Worm (Caenorhabditis elegans) whole organism, L3 larva: Measurements from ENCODE around the gene nspb-2.

Source experiments
- R02D3.7 ChIP-seq: fragments of 150-350 bp; optimal IDR thresholded peaks from 2 replicates; lab custom pipeline; 2014; ENCODE audit warnings: missing biosample characterization, missing genetic modification characterization
- ZK546.5 ChIP-seq: sonication (generic microtip); optimal IDR thresholded peaks from 2 replicates; lab custom pipeline; 2017; ENCODE audit warnings: missing biosample characterization, missing genetic modification characterization
- aly-2 ChIP-seq: fragments of 150-350 bp; optimal IDR thresholded peaks from 2 replicates; lab custom pipeline; 2014; ENCODE audit warnings: missing biosample characterization, missing genetic modification characterization
- ceh-28 ChIP-seq: fragments of 150-350 bp; optimal IDR thresholded peaks from 2 replicates; lab custom pipeline; 2014; ENCODE audit warnings: missing biosample characterization, missing genetic modification reagents, missing genetic modification characterization
- ceh-82 ChIP-seq: fragments of 150-350 bp; optimal IDR thresholded peaks from 2 replicates; lab custom pipeline; 2014; ENCODE audit warnings: missing biosample characterization, missing genetic modification characterization
- ceh-9 ChIP-seq: sonication (generic microtip); optimal IDR thresholded peaks from 2 replicates; lab custom pipeline; 2018; ENCODE audit warnings: missing biosample characterization, missing genetic modification characterization
- daf-12 ChIP-seq: fragments of 150-350 bp; optimal IDR thresholded peaks from 2 replicates; lab custom pipeline; 2014; ENCODE audit warnings: missing biosample characterization, missing genetic modification reagents, missing genetic modification characterization
- egl-27 ChIP-seq: sonication (generic microtip); optimal IDR thresholded peaks from 4 replicates; lab custom pipeline; 2017; ENCODE audit warnings: missing biosample characterization, missing genetic modification reagents, missing genetic modification characterization
- egl-5 ChIP-seq: fragments of 150-350 bp; optimal IDR thresholded peaks from 2 replicates; lab custom pipeline; 2017; ENCODE audit warnings: missing biosample characterization, missing genetic modification reagents, missing genetic modification characterization, inconsistent platforms
- elt-1 ChIP-seq: fragments of 150-350 bp; optimal IDR thresholded peaks from 2 replicates; lab custom pipeline; 2014; ENCODE audit warnings: missing biosample characterization, missing genetic modification characterization
- elt-2 ChIP-seq: sonication (generic microtip); optimal IDR thresholded peaks from 2 replicates; lab custom pipeline; 2016; ENCODE audit warnings: missing genetic modification reagents, mild to moderate bottlenecking, missing genetic modification characterization, missing compliant biosample characterization
- elt-3 ChIP-seq, 3 experiments: fragments of 150-350 bp in 1 of 3; sonication (generic microtip) in 2 of 3; optimal IDR thresholded peaks; 2 replicates in 2 of 3; 4 replicates in 1 of 3; lab custom pipeline; 2014 to 2017; ENCODE audit warnings: missing biosample characterization in 3 of 3, missing genetic modification characterization in 3 of 3
- eor-1 ChIP-seq, 2 experiments: fragments of 150-350 bp; optimal IDR thresholded peaks; 2 replicates each; lab custom pipeline; 2014 to 2018; ENCODE audit warnings: missing biosample characterization in 2 of 2, missing genetic modification characterization in 2 of 2
- fkh-10 ChIP-seq: sonication (generic microtip); optimal IDR thresholded peaks from 2 replicates; lab custom pipeline; 2017; ENCODE audit warnings: missing biosample characterization, missing genetic modification reagents, missing genetic modification characterization
- fkh-2 ChIP-seq: fragments of 150-350 bp; optimal IDR thresholded peaks from 2 replicates; lab custom pipeline; 2014; ENCODE audit warnings: missing biosample characterization, missing genetic modification reagents, missing genetic modification characterization
- fos-1 ChIP-seq: fragments of 150-350 bp; optimal IDR thresholded peaks from 2 replicates; lab custom pipeline; 2014; ENCODE audit warnings: missing biosample characterization, missing genetic modification characterization
- hmg-11 ChIP-seq: sonication (generic microtip); optimal IDR thresholded peaks from 2 replicates; lab custom pipeline; 2016; ENCODE audit warnings: missing genetic modification characterization, missing compliant biosample characterization
- jun-1 ChIP-seq: fragments of 150-350 bp; optimal IDR thresholded peaks from 2 replicates; lab custom pipeline; 2014; ENCODE audit warnings: missing biosample characterization, missing genetic modification reagents, missing genetic modification characterization
- lin-15B ChIP-seq: fragments of 150-350 bp; optimal IDR thresholded peaks from 2 replicates; lab custom pipeline; 2014; ENCODE audit warnings: missing biosample characterization, missing genetic modification characterization
- lin-39 ChIP-seq: fragments of 150-350 bp; optimal IDR thresholded peaks from 2 replicates; lab custom pipeline; 2018; ENCODE audit warnings: missing biosample characterization, missing genetic modification reagents, missing genetic modification characterization
- lsy-12 ChIP-seq: sonication (generic microtip); optimal IDR thresholded peaks from 2 replicates; lab custom pipeline; 2016; ENCODE audit warnings: mild to moderate bottlenecking, missing genetic modification characterization, missing compliant biosample characterization
- mdl-1 ChIP-seq: fragments of 150-350 bp; optimal IDR thresholded peaks from 2 replicates; lab custom pipeline; 2014; ENCODE audit warnings: missing biosample characterization, missing genetic modification characterization
- mml-1 ChIP-seq: fragments of 150-350 bp; sonication (generic microtip); optimal IDR thresholded peaks from 3 replicates; lab custom pipeline; 2014; ENCODE audit warnings: missing biosample characterization, missing genetic modification characterization
- nfya-1 ChIP-seq: sonication (generic microtip); optimal IDR thresholded peaks from 2 replicates; lab custom pipeline; 2017; ENCODE audit warnings: missing genetic modification characterization, mild to moderate bottlenecking, missing compliant biosample characterization, antibody characterized with exemption, moderate library complexity; ENCODE audit not compliant: insufficient read depth
- nhr-11 ChIP-seq: fragments of 150-350 bp; optimal IDR thresholded peaks from 2 replicates; lab custom pipeline; 2014; ENCODE audit warnings: missing biosample characterization, missing genetic modification characterization
- nhr-12 ChIP-seq: fragments of 150-350 bp; optimal IDR thresholded peaks from 2 replicates; lab custom pipeline; 2014; ENCODE audit warnings: missing biosample characterization, missing genetic modification characterization
- nhr-23 ChIP-seq: fragments of 150-350 bp; optimal IDR thresholded peaks from 2 replicates; lab custom pipeline; 2014; ENCODE audit warnings: missing biosample characterization, missing genetic modification reagents, missing genetic modification characterization
- nhr-237 ChIP-seq: fragments of 150-350 bp; optimal IDR thresholded peaks from 2 replicates; lab custom pipeline; 2014; ENCODE audit warnings: missing biosample characterization, missing genetic modification characterization
- nhr-25 ChIP-seq: sonication (generic microtip); optimal IDR thresholded peaks from 2 replicates; lab custom pipeline; 2017; ENCODE audit warnings: missing biosample characterization, missing genetic modification characterization
- nhr-28 ChIP-seq: fragments of 150-350 bp; optimal IDR thresholded peaks from 2 replicates; lab custom pipeline; 2014; ENCODE audit warnings: missing biosample characterization, missing genetic modification characterization
- nhr-43 ChIP-seq: sonication (generic microtip); optimal IDR thresholded peaks from 2 replicates; lab custom pipeline; 2016; ENCODE audit warnings: mild to moderate bottlenecking, missing genetic modification characterization, missing compliant biosample characterization; ENCODE audit not compliant: poor library complexity, severe bottlenecking
- nhr-67 ChIP-seq: fragments of 150-350 bp; optimal IDR thresholded peaks from 2 replicates; lab custom pipeline; 2014; ENCODE audit warnings: missing biosample characterization, missing genetic modification characterization
- nhr-76 ChIP-seq: fragments of 150-350 bp; sonication (generic microtip); optimal IDR thresholded peaks from 5 replicates; lab custom pipeline; 2014; ENCODE audit warnings: missing biosample characterization, missing genetic modification characterization
- nhr-77 ChIP-seq: fragments of 150-350 bp; optimal IDR thresholded peaks from 2 replicates; lab custom pipeline; 2014; ENCODE audit warnings: missing biosample characterization, missing genetic modification characterization
- pha-4 ChIP-seq: fragments of 150-350 bp; optimal IDR thresholded peaks from 2 replicates; lab custom pipeline; 2014; ENCODE audit warnings: missing biosample characterization, missing genetic modification reagents, missing genetic modification characterization
- pqm-1 ChIP-seq: fragments of 150-350 bp; optimal IDR thresholded peaks from 2 replicates; lab custom pipeline; 2017; ENCODE audit warnings: missing biosample characterization, missing genetic modification characterization, inconsistent platforms
- sea-2 ChIP-seq: fragments of 150-350 bp; sonication (generic microtip); optimal IDR thresholded peaks from 4 replicates; lab custom pipeline; 2014; ENCODE audit warnings: missing biosample characterization, missing genetic modification reagents, missing genetic modification characterization
- skn-1 ChIP-seq: fragments of 150-350 bp; optimal IDR thresholded peaks from 2 replicates; lab custom pipeline; 2014; ENCODE audit warnings: missing biosample characterization, missing genetic modification characterization
- snpc-4 ChIP-seq: fragments of 150-350 bp; optimal IDR thresholded peaks from 2 replicates; lab custom pipeline; 2014; ENCODE audit warnings: missing biosample characterization, missing genetic modification characterization
- tbx-2 ChIP-seq: sonication (generic microtip); optimal IDR thresholded peaks from 2 replicates; lab custom pipeline; 2016; ENCODE audit warnings: mild to moderate bottlenecking, missing genetic modification characterization, missing compliant biosample characterization
- unc-39 ChIP-seq: sonication (generic microtip); optimal IDR thresholded peaks from 4 replicates; lab custom pipeline; 2017; ENCODE audit warnings: missing biosample characterization, missing genetic modification characterization
- unc-62 ChIP-seq: fragments of 150-350 bp; sonication (generic microtip); optimal IDR thresholded peaks from 4 replicates; lab custom pipeline; 2014; ENCODE audit warnings: missing biosample characterization, missing genetic modification reagents, missing genetic modification characterization
- zag-1 ChIP-seq: fragments of 150-350 bp; optimal IDR thresholded peaks from 2 replicates; lab custom pipeline; 2014; ENCODE audit warnings: missing biosample characterization, missing genetic modification characterization
- ztf-4 ChIP-seq: fragments of 150-350 bp; optimal IDR thresholded peaks from 2 replicates; lab custom pipeline; 2014; ENCODE audit warnings: missing biosample characterization, missing genetic modification characterization

The nspb-2 gene

ce11 chrIV:6577914-6578313 is 13.6 kb upstream of the nspb-2 start, which contains the start of gene C43G2.3:
Gene C43G2.3 (plus strand): TSS chrIV:6578214.
- no peak for TF ChIP-seq nhr-28 (tag; lab: Kevin White, UChicago)
- TF ChIP-seq nhr-43 (tag; lab: Kevin White, UChicago) = no peak
- TF ChIP-seq aly-2 (tag; lab: Kevin White, UChicago) = no peak
- TF ChIP-seq unc-39 (tag; lab: Kevin White, UChicago) = no peak
- TF ChIP-seq R02D3.7 (tag; lab: Kevin White, UChicago) = no peak
- no peak for TF ChIP-seq sea-2
- TF ChIP-seq nhr-11 (tag; lab: Kevin White, UChicago) = no peak
- no peak for TF ChIP-seq hmg-11 (tag; lab: Kevin White, UChicago)
- no peak for TF ChIP-seq daf-12 (tag; lab: Kevin White, UChicago)
- TF ChIP-seq lin-39 (tag; lab: Kevin White, UChicago) = no peak
- TF ChIP-seq ceh-28 (tag; lab: Kevin White, UChicago) = no peak

- no peak for TF ChIP-seq nhr-12 (tag; lab: Kevin White, UChicago)
- no peak for TF ChIP-seq lin-39 (tag; lab: Kevin White, UChicago)
- no peak for TF ChIP-seq mdl-1 (tag; lab: Kevin White, UChicago)
Measured at ce11 chrIV:6581658-6582057, 9.8 kb upstream of the nspb-2 start.

- TF ChIP-seq egl-5 (tag; lab: Kevin White, UChicago) (no peak), nhr-23 (tag; lab: Kevin White, UChicago) (no peak), mdl-1 (tag; lab: Kevin White, UChicago) (no peak), mml-1 (tag; lab: Kevin White, UChicago) (no peak), elt-2 (no peak), egl-27 (no peak), nhr-76 (tag; lab: Kevin White, UChicago) (no peak), ZK546.5 (no peak), nfya-1 (tag; lab: Kevin White, UChicago) (no peak), nhr-43 (tag; lab: Kevin White, UChicago) (no peak), nhr-25 (no peak), ceh-9 (tag; lab: Kevin White, UChicago) (no peak), nhr-67 (tag; lab: Kevin White, UChicago) (no peak)
Measured at ce11 chrIV:6582604-6583003, 8.9 kb upstream of the nspb-2 start, which contains the start of gene odr-8. Gene odr-8 (minus strand): TSS chrIV:6582704.

- TF ChIP-seq eor-1 (tag; optimal IDR thresholded peaks at IDR 0.05; lab: Kevin White, UChicago) = no peak
- TF ChIP-seq pqm-1 (tag; lab: Kevin White, UChicago) = peak; percentile 62
- no peak for TF ChIP-seq egl-27
- no peak for TF ChIP-seq ceh-9 (tag; lab: Kevin White, UChicago)
- no peak for TF ChIP-seq nhr-76 (tag; lab: Kevin White, UChicago)
- peak; percentile 97 for TF ChIP-seq pha-4 (tag; lab: Kevin White, UChicago)
- peak; percentile 94 for TF ChIP-seq lin-15B (tag; lab: Kevin White, UChicago)
- no peak for TF ChIP-seq fos-1
- TF ChIP-seq fkh-2 (tag; lab: Kevin White, UChicago) = no peak
- TF ChIP-seq tbx-2 (tag; lab: Kevin White, UChicago) = no peak
- no peak for TF ChIP-seq zag-1 (tag; lab: Kevin White, UChicago)
- no peak for TF ChIP-seq ztf-4 (tag; lab: Kevin White, UChicago)
- TF ChIP-seq ZK546.5 = no peak
- TF ChIP-seq snpc-4 = peak; percentile 82
- no peak for TF ChIP-seq sea-2
- TF ChIP-seq jun-1 (tag; lab: Kevin White, UChicago) = peak; percentile 34
- TF ChIP-seq nhr-77 (tag; lab: Kevin White, UChicago) = no peak
- peak; percentile 28 for TF ChIP-seq elt-2
- no peak for TF ChIP-seq daf-12 (tag; lab: Kevin White, UChicago)
- no peak for TF ChIP-seq nhr-67 (tag; lab: Kevin White, UChicago)
- TF ChIP-seq elt-3 (tag; optimal IDR thresholded peaks at IDR 0.05; lab: Kevin White, UChicago) = no peak
- peak; percentile 76 for TF ChIP-seq hmg-11 (tag; lab: Kevin White, UChicago)
- TF ChIP-seq elt-1 (tag; lab: Kevin White, UChicago) = no peak
- TF ChIP-seq nhr-12 (tag; lab: Kevin White, UChicago) = no peak
- no peak for TF ChIP-seq unc-62 (GFP tag; lab: Kevin White, UChicago)
- peak; percentile 64 for TF ChIP-seq lin-39 (tag; lab: Kevin White, UChicago)
- TF ChIP-seq lsy-12 (tag; lab: Kevin White, UChicago) = peak; percentile 27
- TF ChIP-seq nfya-1 (tag; lab: Kevin White, UChicago) = peak; percentile 86
- peak; percentile 18 for TF ChIP-seq ceh-28 (tag; lab: Kevin White, UChicago)
- TF ChIP-seq ceh-82 (tag; lab: Kevin White, UChicago) = no peak
- TF ChIP-seq skn-1 = peak; percentile 83
- no peak for TF ChIP-seq nhr-237
- TF ChIP-seq mdl-1 (tag; lab: Kevin White, UChicago) = no peak
- TF ChIP-seq nhr-23 (tag; lab: Kevin White, UChicago) = peak; percentile 85
- peak; percentile 71 for TF ChIP-seq egl-5 (tag; lab: Kevin White, UChicago)
- peak; percentile 44 for TF ChIP-seq fkh-10 (GFP tag; lab: Kevin White, UChicago)
- peak; percentile 69 for TF ChIP-seq nhr-43 (tag; lab: Kevin White, UChicago)
- TF ChIP-seq aly-2 (tag; lab: Kevin White, UChicago) = no peak
Measured at ce11 chrIV:6585397-6585921, 6.0 kb upstream of the nspb-2 start, which contains the start of the genes F38A5.2 and dnj-11. Gene F38A5.2 (minus strand): TSS chrIV:6585400. Gene dnj-11 (plus strand): TSS chrIV:6585871.
